Worm (Caenorhabditis elegans) whole organism, midembryonic: Measurements from ENCODE around the gene srh-92.
"Not testable (repeated sequence)": the region's sequence is repeated elsewhere in the genome, so short reads cannot be mapped to it uniquely, and the experiment has no call there.

Experiments
- T22C8.4 ChIP-seq: fragments of 200-800 bp; sonication (Bioruptor generic); IDR thresholded peaks from 2 replicates; pipeline ENCODE4 v1.3.6; 2022; ENCODE audit warnings: missing genetic modification characterization, missing compliant biosample characterization
- klf-2 ChIP-seq: fragments of 200-800 bp; sonication (Bioruptor generic); conservative IDR thresholded peaks from 2 replicates; pipeline ENCODE4 v1.3.6; 2022; ENCODE audit warnings: missing genetic modification reagents, missing genetic modification characterization, missing compliant biosample characterization
- med-1 ChIP-seq: sonication (generic microtip); optimal IDR thresholded peaks from 2 replicates; lab custom pipeline; 2017; ENCODE audit warnings: missing genetic modification characterization, mild to moderate bottlenecking, missing compliant biosample characterization, antibody characterized with exemption, missing genetic modification reagents; ENCODE audit not compliant: insufficient read depth
- ref-1 ChIP-seq: fragments of 200-800 bp; sonication (Bioruptor generic); conservative IDR thresholded peaks from 2 replicates; pipeline ENCODE4 v1.3.6; 2022; ENCODE audit warnings: missing genetic modification reagents, missing genetic modification characterization, missing compliant biosample characterization
- ztf-23 ChIP-seq: fragments of 200-800 bp; sonication (Bioruptor generic); IDR thresholded peaks from 2 replicates; pipeline ENCODE4 v1.3.6; 2022; ENCODE audit warnings: missing genetic modification reagents, missing genetic modification characterization, missing compliant biosample characterization
- ztf-29 ChIP-seq: fragments of 200-800 bp; sonication (Bioruptor generic); IDR thresholded peaks from 2 replicates; pipeline ENCODE4 v1.3.6; 2022; ENCODE audit warnings: missing genetic modification reagents, missing genetic modification characterization, missing compliant biosample characterization

- TF ChIP-seq ref-1 (GFP tag; lab: Robert Waterston, UW); ztf-23; med-1 (GFP tag; lab: Kevin White, UChicago); T22C8.4 (GFP tag; lab: Robert Waterston, UW); ztf-29; klf-2 (GFP tag; lab: Robert Waterston, UW): not testable (repeated sequence)
Measured at ce11 chrV:7444331-7444730, 16.5 kb downstream of the srh-92 start, which contains the start of gene nhr-141.
